Worm (Caenorhabditis elegans) whole organism, L3 larva: ENCODE results near the gene lite-1.

Source experiments
- R02D3.7 ChIP-seq: fragments of 150-350 bp; optimal IDR thresholded peaks from 2 replicates; lab custom pipeline; 2014; ENCODE audit warnings: missing biosample characterization, missing genetic modification characterization
- ZK546.5 ChIP-seq: sonication (generic microtip); optimal IDR thresholded peaks from 2 replicates; lab custom pipeline; 2017; ENCODE audit warnings: missing biosample characterization, missing genetic modification characterization
- aly-2 ChIP-seq: fragments of 150-350 bp; optimal IDR thresholded peaks from 2 replicates; lab custom pipeline; 2014; ENCODE audit warnings: missing biosample characterization, missing genetic modification characterization
- ama-1 ChIP-seq: fragments of 150-350 bp; optimal IDR thresholded peaks from 2 replicates; lab custom pipeline; 2018
- ceh-28 ChIP-seq: fragments of 150-350 bp; optimal IDR thresholded peaks from 2 replicates; lab custom pipeline; 2014; ENCODE audit warnings: missing biosample characterization, missing genetic modification reagents, missing genetic modification characterization
- ceh-9 ChIP-seq: sonication (generic microtip); optimal IDR thresholded peaks from 2 replicates; lab custom pipeline; 2018; ENCODE audit warnings: missing biosample characterization, missing genetic modification characterization
- daf-12 ChIP-seq: fragments of 150-350 bp; optimal IDR thresholded peaks from 2 replicates; lab custom pipeline; 2014; ENCODE audit warnings: missing biosample characterization, missing genetic modification reagents, missing genetic modification characterization
- egl-27 ChIP-seq: sonication (generic microtip); optimal IDR thresholded peaks from 4 replicates; lab custom pipeline; 2017; ENCODE audit warnings: missing biosample characterization, missing genetic modification reagents, missing genetic modification characterization
- egl-5 ChIP-seq: fragments of 150-350 bp; optimal IDR thresholded peaks from 2 replicates; lab custom pipeline; 2017; ENCODE audit warnings: missing biosample characterization, missing genetic modification reagents, missing genetic modification characterization, inconsistent platforms
- elt-1 ChIP-seq: fragments of 150-350 bp; optimal IDR thresholded peaks from 2 replicates; lab custom pipeline; 2014; ENCODE audit warnings: missing biosample characterization, missing genetic modification characterization
- elt-2 ChIP-seq: sonication (generic microtip); optimal IDR thresholded peaks from 2 replicates; lab custom pipeline; 2016; ENCODE audit warnings: missing genetic modification reagents, mild to moderate bottlenecking, missing genetic modification characterization, missing compliant biosample characterization
- eor-1 ChIP-seq, 2 experiments: fragments of 150-350 bp; optimal IDR thresholded peaks; 2 replicates each; lab custom pipeline; 2014 to 2018; ENCODE audit warnings: missing biosample characterization in 2 of 2, missing genetic modification characterization in 2 of 2
- fkh-10 ChIP-seq: sonication (generic microtip); optimal IDR thresholded peaks from 2 replicates; lab custom pipeline; 2017; ENCODE audit warnings: missing biosample characterization, missing genetic modification reagents, missing genetic modification characterization
- fkh-2 ChIP-seq: fragments of 150-350 bp; optimal IDR thresholded peaks from 2 replicates; lab custom pipeline; 2014; ENCODE audit warnings: missing biosample characterization, missing genetic modification reagents, missing genetic modification characterization
- fos-1 ChIP-seq: fragments of 150-350 bp; optimal IDR thresholded peaks from 2 replicates; lab custom pipeline; 2014; ENCODE audit warnings: missing biosample characterization, missing genetic modification characterization
- hmg-11 ChIP-seq: sonication (generic microtip); optimal IDR thresholded peaks from 2 replicates; lab custom pipeline; 2016; ENCODE audit warnings: missing genetic modification characterization, missing compliant biosample characterization
- jun-1 ChIP-seq: fragments of 150-350 bp; optimal IDR thresholded peaks from 2 replicates; lab custom pipeline; 2014; ENCODE audit warnings: missing biosample characterization, missing genetic modification reagents, missing genetic modification characterization
- lin-15B ChIP-seq: fragments of 150-350 bp; optimal IDR thresholded peaks from 2 replicates; lab custom pipeline; 2014; ENCODE audit warnings: missing biosample characterization, missing genetic modification characterization
- lin-39 ChIP-seq: fragments of 150-350 bp; optimal IDR thresholded peaks from 2 replicates; lab custom pipeline; 2018; ENCODE audit warnings: missing biosample characterization, missing genetic modification reagents, missing genetic modification characterization
- lsy-12 ChIP-seq: sonication (generic microtip); optimal IDR thresholded peaks from 2 replicates; lab custom pipeline; 2016; ENCODE audit warnings: mild to moderate bottlenecking, missing genetic modification characterization, missing compliant biosample characterization
- mdl-1 ChIP-seq: fragments of 150-350 bp; optimal IDR thresholded peaks from 2 replicates; lab custom pipeline; 2014; ENCODE audit warnings: missing biosample characterization, missing genetic modification characterization
- mml-1 ChIP-seq: fragments of 150-350 bp; sonication (generic microtip); optimal IDR thresholded peaks from 3 replicates; lab custom pipeline; 2014; ENCODE audit warnings: missing biosample characterization, missing genetic modification characterization
- nfya-1 ChIP-seq: sonication (generic microtip); optimal IDR thresholded peaks from 2 replicates; lab custom pipeline; 2017; ENCODE audit warnings: missing genetic modification characterization, mild to moderate bottlenecking, missing compliant biosample characterization, antibody characterized with exemption, moderate library complexity; ENCODE audit not compliant: insufficient read depth
- nhr-11 ChIP-seq: fragments of 150-350 bp; optimal IDR thresholded peaks from 2 replicates; lab custom pipeline; 2014; ENCODE audit warnings: missing biosample characterization, missing genetic modification characterization
- nhr-12 ChIP-seq: fragments of 150-350 bp; optimal IDR thresholded peaks from 2 replicates; lab custom pipeline; 2014; ENCODE audit warnings: missing biosample characterization, missing genetic modification characterization
- nhr-237 ChIP-seq: fragments of 150-350 bp; optimal IDR thresholded peaks from 2 replicates; lab custom pipeline; 2014; ENCODE audit warnings: missing biosample characterization, missing genetic modification characterization
- nhr-25 ChIP-seq: sonication (generic microtip); optimal IDR thresholded peaks from 2 replicates; lab custom pipeline; 2017; ENCODE audit warnings: missing biosample characterization, missing genetic modification characterization
- nhr-28 ChIP-seq: fragments of 150-350 bp; optimal IDR thresholded peaks from 2 replicates; lab custom pipeline; 2014; ENCODE audit warnings: missing biosample characterization, missing genetic modification characterization
- nhr-43 ChIP-seq: sonication (generic microtip); optimal IDR thresholded peaks from 2 replicates; lab custom pipeline; 2016; ENCODE audit warnings: mild to moderate bottlenecking, missing genetic modification characterization, missing compliant biosample characterization; ENCODE audit not compliant: poor library complexity, severe bottlenecking
- nhr-67 ChIP-seq: fragments of 150-350 bp; optimal IDR thresholded peaks from 2 replicates; lab custom pipeline; 2014; ENCODE audit warnings: missing biosample characterization, missing genetic modification characterization
- nhr-76 ChIP-seq: fragments of 150-350 bp; sonication (generic microtip); optimal IDR thresholded peaks from 5 replicates; lab custom pipeline; 2014; ENCODE audit warnings: missing biosample characterization, missing genetic modification characterization
- pha-4 ChIP-seq: fragments of 150-350 bp; optimal IDR thresholded peaks from 2 replicates; lab custom pipeline; 2014; ENCODE audit warnings: missing biosample characterization, missing genetic modification reagents, missing genetic modification characterization
- pqm-1 ChIP-seq: fragments of 150-350 bp; optimal IDR thresholded peaks from 2 replicates; lab custom pipeline; 2017; ENCODE audit warnings: missing biosample characterization, missing genetic modification characterization, inconsistent platforms
- sea-2 ChIP-seq: fragments of 150-350 bp; sonication (generic microtip); optimal IDR thresholded peaks from 4 replicates; lab custom pipeline; 2014; ENCODE audit warnings: missing biosample characterization, missing genetic modification reagents, missing genetic modification characterization
- skn-1 ChIP-seq: fragments of 150-350 bp; optimal IDR thresholded peaks from 2 replicates; lab custom pipeline; 2014; ENCODE audit warnings: missing biosample characterization, missing genetic modification characterization
- tbx-2 ChIP-seq: sonication (generic microtip); optimal IDR thresholded peaks from 2 replicates; lab custom pipeline; 2016; ENCODE audit warnings: mild to moderate bottlenecking, missing genetic modification characterization, missing compliant biosample characterization
- unc-39 ChIP-seq: sonication (generic microtip); optimal IDR thresholded peaks from 4 replicates; lab custom pipeline; 2017; ENCODE audit warnings: missing biosample characterization, missing genetic modification characterization
- ztf-11 ChIP-seq: fragments of 150-350 bp; optimal IDR thresholded peaks from 2 replicates; lab custom pipeline; 2014; ENCODE audit warnings: missing biosample characterization, missing genetic modification characterization

Gene lite-1

DNA sequence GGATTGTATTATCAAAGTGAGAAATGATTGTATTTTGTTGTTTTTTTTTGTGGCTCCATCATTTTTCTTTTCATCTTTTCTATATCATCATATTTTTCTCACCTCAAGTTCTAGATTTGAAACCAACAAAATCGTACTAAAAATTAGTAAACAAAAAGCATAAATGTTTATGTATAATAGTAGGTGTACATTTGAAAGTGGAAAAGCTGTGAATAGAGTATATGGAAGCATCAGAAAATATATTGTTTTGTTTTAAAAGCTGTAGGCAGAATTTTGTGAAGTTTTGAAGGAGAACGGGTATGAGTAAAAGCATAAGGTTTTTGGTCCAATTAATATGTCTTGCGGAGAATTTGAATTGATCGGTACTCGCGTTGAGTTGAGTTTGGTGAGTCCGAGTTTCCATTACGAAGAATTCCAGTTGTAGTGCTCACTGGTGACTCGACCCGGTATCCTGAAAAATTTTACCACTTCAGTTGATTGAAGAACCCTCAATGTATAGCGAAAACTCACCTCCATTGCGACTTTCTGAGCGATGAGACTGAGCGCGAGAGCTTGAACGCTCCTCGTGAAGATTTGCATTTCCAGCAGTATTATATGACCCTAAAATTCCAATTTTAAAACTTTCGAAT is 2.5 kb upstream of the lite-1 start, which contains the start of gene C14F11.4:
TSS of gene C14F11.4 (minus strand) at position 51 of the 629 bp plus-strand sequence.
- no peak for TF ChIP-seq ceh-28

- no peak for TF ChIP-seq pqm-1
- TF ChIP-seq nhr-76 (tag; lab: Kevin White, UChicago): no peak
- no peak for TF ChIP-seq eor-1 (tag; optimal IDR thresholded peaks at IDR 0.05; lab: Kevin White, UChicago)
- peak; percentile 6 for TF ChIP-seq lin-39 (tag; lab: Kevin White, UChicago)
Observed at ce11 chrX:6224841-6225240, 5.7 kb downstream of the lite-1 start.

DNA sequence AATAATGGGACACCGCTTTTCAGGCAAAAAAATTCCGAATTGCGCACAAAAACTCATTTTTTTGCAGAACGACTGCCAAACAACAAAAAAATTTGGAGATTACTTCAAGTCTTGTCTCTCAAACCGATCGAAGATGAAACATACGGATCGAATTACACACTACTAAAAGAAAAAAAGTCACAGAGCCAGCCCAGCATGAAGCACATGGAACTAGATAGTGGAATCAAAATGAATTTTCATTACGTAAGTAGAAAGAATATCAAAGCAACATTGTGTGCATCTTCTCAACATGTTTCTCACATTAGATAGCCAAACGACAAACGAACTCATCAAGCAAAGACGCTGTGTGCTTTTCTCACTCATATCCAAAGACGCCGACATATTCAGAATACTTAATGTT is 9.5 kb downstream of the lite-1 start:
- TF ChIP-seq pqm-1 (no peak), nhr-67 (tag; lab: Kevin White, UChicago) (no peak), ceh-28 (no peak), nhr-12 (tag; lab: Kevin White, UChicago) (no peak), pha-4 (tag; lab: Kevin White, UChicago) (no peak), eor-1 (tag; optimal IDR thresholded peaks at IDR 0.05; lab: Kevin White, UChicago) (no peak), nhr-25 (tag; lab: Kevin White, UChicago) (no peak), unc-39 (tag; lab: Kevin White, UChicago) (no peak), tbx-2 (tag; lab: Kevin White, UChicago) (no peak), mml-1 (tag; lab: Kevin White, UChicago) (no peak), sea-2 (GFP tag; lab: Kevin White, UChicago) (no peak), ztf-11 (tag; lab: Kevin White, UChicago) (no peak), nhr-28 (tag; lab: Kevin White, UChicago) (no peak), fkh-2 (no peak)

DNA sequence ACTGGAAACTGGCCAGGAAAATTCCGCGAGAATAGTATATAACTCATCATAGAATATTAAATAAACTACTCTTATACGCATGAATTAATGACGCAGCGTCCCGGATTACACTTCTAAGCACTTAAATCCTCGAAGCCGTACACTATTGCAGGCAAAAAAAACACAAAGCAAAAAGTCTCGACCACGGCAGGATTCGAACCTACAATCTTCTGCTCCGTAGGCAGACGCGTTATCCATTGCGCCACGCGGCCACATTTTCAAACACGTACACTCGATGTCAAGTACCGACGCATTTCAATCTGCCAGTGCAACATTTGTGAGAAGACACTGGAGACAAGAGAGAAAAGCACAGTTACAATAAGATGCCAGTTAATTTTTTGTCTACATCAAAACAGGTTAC is 10.7 kb downstream of the lite-1 start:
- TF ChIP-seq egl-5 (tag; lab: Kevin White, UChicago): peak; percentile 38
- TF ChIP-seq nfya-1 (tag; lab: Kevin White, UChicago): peak; percentile 39
- peak; percentile 7 for TF ChIP-seq tbx-2 (tag; lab: Kevin White, UChicago)
- TF ChIP-seq hmg-11: peak; percentile 52
- no peak for TF ChIP-seq ceh-9 (tag; lab: Kevin White, UChicago)
- TF ChIP-seq lin-39 (tag; lab: Kevin White, UChicago): peak; percentile 57
- TF ChIP-seq pha-4 (tag; lab: Kevin White, UChicago): peak; percentile 50
- TF ChIP-seq lsy-12 (tag; lab: Kevin White, UChicago): no peak
- peak; percentile 53 for TF ChIP-seq nhr-25 (tag; lab: Kevin White, UChicago)
- TF ChIP-seq R02D3.7: peak; percentile 12
- peak; percentile 15 for TF ChIP-seq skn-1 (tag; lab: Kevin White, UChicago)
- no peak for TF ChIP-seq nhr-11 (tag; lab: Kevin White, UChicago)
- TF ChIP-seq mdl-1 (tag; lab: Kevin White, UChicago): no peak
- peak; percentile 33 for TF ChIP-seq egl-27 (tag; lab: Kevin White, UChicago)
- peak; percentile 53 for TF ChIP-seq jun-1 (tag; lab: Kevin White, UChicago)
- TF ChIP-seq elt-2 (tag; lab: Kevin White, UChicago): peak; percentile 35
- peak; percentile 34 for TF ChIP-seq nhr-43 (tag; lab: Kevin White, UChicago)

DNA sequence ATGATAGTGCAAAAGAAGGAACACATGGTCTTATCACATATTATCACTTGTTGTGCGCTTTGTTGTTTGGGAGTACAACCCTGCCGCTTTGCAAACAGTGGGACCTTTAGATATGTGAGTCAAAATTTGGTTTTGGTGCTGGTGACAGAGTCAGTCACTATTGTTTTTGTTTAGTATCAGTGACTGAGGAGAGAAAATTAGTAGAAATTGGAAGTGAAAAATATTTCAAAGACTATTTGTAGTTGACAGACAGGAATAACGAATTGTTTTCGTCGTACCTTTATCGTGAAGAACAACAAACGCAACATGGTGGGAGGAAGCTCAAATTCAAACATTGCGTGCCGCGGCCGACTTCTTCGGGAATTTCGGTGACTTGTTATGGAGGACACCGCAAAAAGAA is 14.0 kb downstream of the lite-1 start, which contains the start of gene lrch-1:
TSS of gene lrch-1 (minus strand) at position 101 of the 400 bp plus-strand sequence.
- TF ChIP-seq daf-12 (tag; lab: Kevin White, UChicago): no peak
- no peak for TF ChIP-seq fos-1
- TF ChIP-seq egl-27 (tag; lab: Kevin White, UChicago): no peak
- no peak for TF ChIP-seq nhr-28 (tag; lab: Kevin White, UChicago)
- TF ChIP-seq egl-5 (tag; lab: Kevin White, UChicago): no peak
- TF ChIP-seq nhr-237 (tag; lab: Kevin White, UChicago): no peak
- no peak for TF ChIP-seq pqm-1
- TF ChIP-seq lin-15B (tag; lab: Kevin White, UChicago): no peak
- no peak for TF ChIP-seq skn-1 (tag; lab: Kevin White, UChicago)
- TF ChIP-seq ZK546.5 (tag; lab: Kevin White, UChicago): no peak
- no peak for TF ChIP-seq aly-2 (tag; lab: Kevin White, UChicago)
- no peak for TF ChIP-seq fkh-10 (GFP tag; lab: Kevin White, UChicago)
- no peak for TF ChIP-seq elt-1 (tag; lab: Kevin White, UChicago)
- no peak for TF ChIP-seq ama-1 (lab: Kevin White, UChicago)
- TF ChIP-seq ceh-28: no peak
